Fruit fly (Drosophila melanogaster) whole organism, embryonic: ENCODE measurements around the gene Tti1.

Source experiments
- BEAF-32 ChIP-seq: fragments of 200-800 bp; sonication (Bioruptor generic); optimal IDR thresholded peaks from 3 replicates; lab custom pipeline; 2017; ENCODE audit warnings: missing biosample characterization, missing genetic modification characterization, mild to moderate bottlenecking, moderate library complexity, missing genetic modification reagents
- CG10366 ChIP-seq: fragments of 200-800 bp; sonication (Bioruptor generic); IDR thresholded peaks from 2 replicates; pipeline ENCODE4 v1.3.6; 2022; ENCODE audit warnings: missing biosample characterization, missing genetic modification characterization
- CG10979 ChIP-seq: fragments of 200-800 bp; sonication (Bioruptor generic); optimal IDR thresholded peaks from 2 replicates; lab custom pipeline; 2018; ENCODE audit warnings: missing biosample characterization, mild to moderate bottlenecking, missing genetic modification characterization, moderate library complexity
- CG1233 ChIP-seq: fragments of 200-800 bp; sonication (Bioruptor generic); optimal IDR thresholded peaks from 4 replicates; lab custom pipeline; 2018; ENCODE audit warnings: missing biosample characterization, mild to moderate bottlenecking, missing genetic modification characterization
- CG12659 ChIP-seq: fragments of 200-800 bp; sonication (Bioruptor generic); optimal IDR thresholded peaks from 3 replicates; lab custom pipeline; 2017; ENCODE audit warnings: mild to moderate bottlenecking, missing biosample characterization, missing genetic modification reagents, missing genetic modification characterization
- CG13287 ChIP-seq: fragments of 200-800 bp; sonication (Bioruptor generic); IDR thresholded peaks from 2 replicates; pipeline ENCODE4 v1.3.6; 2022; ENCODE audit warnings: missing biosample characterization, missing genetic modification characterization; ENCODE audit not compliant: partially characterized antibody
- CG13624 ChIP-seq: fragments of 200-800 bp; sonication (Bioruptor generic); optimal IDR thresholded peaks from 2 replicates; lab custom pipeline; 2016; ENCODE audit warnings: missing biosample characterization, missing genetic modification characterization
- CG14014 ChIP-seq: fragments of 200-800 bp; sonication (Bioruptor generic); IDR thresholded peaks from 2 replicates; pipeline ENCODE4 v1.3.6; 2022; ENCODE audit warnings: missing biosample characterization, missing genetic modification characterization
- CG15514 ChIP-seq: fragments of 200-800 bp; sonication (Bioruptor generic); optimal IDR thresholded peaks from 3 replicates; lab custom pipeline; 2017; ENCODE audit warnings: missing biosample characterization, missing genetic modification characterization, mild to moderate bottlenecking, moderate library complexity, missing genetic modification reagents
- CG17385 ChIP-seq: fragments of 200-800 bp; sonication (Bioruptor generic); optimal IDR thresholded peaks from 3 replicates; lab custom pipeline; 2018; ENCODE audit warnings: missing biosample characterization, mild to moderate bottlenecking, missing genetic modification characterization
- CG18619 ChIP-seq: fragments of 200-800 bp; sonication (Bioruptor generic); optimal IDR thresholded peaks from 3 replicates; lab custom pipeline; 2017; ENCODE audit warnings: missing biosample characterization, mild to moderate bottlenecking, missing genetic modification characterization
- CG2116 ChIP-seq: fragments of 200-800 bp; sonication (Bioruptor generic); optimal IDR thresholded peaks from 3 replicates; lab custom pipeline; 2018; ENCODE audit warnings: missing biosample characterization, mild to moderate bottlenecking, missing genetic modification characterization
- CG2129 ChIP-seq: fragments of 200-800 bp; sonication (Bioruptor generic); IDR thresholded peaks from 2 replicates; pipeline ENCODE4 v1.3.6; 2022; ENCODE audit warnings: missing biosample characterization, missing genetic modification characterization; ENCODE audit not compliant: partially characterized antibody
- CG3163 ChIP-seq: fragments of 200-800 bp; sonication (Bioruptor generic); optimal IDR thresholded peaks from 3 replicates; lab custom pipeline; 2016; ENCODE audit warnings: missing biosample characterization, missing genetic modification characterization
- CG34224 ChIP-seq: fragments of 200-800 bp; sonication (Bioruptor generic); IDR thresholded peaks from 3 replicates; pipeline ENCODE4 v1.3.6; 2022; ENCODE audit warnings: missing biosample characterization, missing genetic modification characterization; ENCODE audit not compliant: partially characterized antibody
- CG34376 ChIP-seq: fragments of 200-800 bp; sonication (Bioruptor generic); optimal IDR thresholded peaks from 2 replicates; lab custom pipeline; 2018; ENCODE audit warnings: missing biosample characterization, mild to moderate bottlenecking, missing genetic modification characterization
- CG34422 ChIP-seq: fragments of 200-800 bp; sonication (Bioruptor generic); IDR thresholded peaks from 3 replicates; pipeline ENCODE4 v1.3.6; 2022; ENCODE audit warnings: missing biosample characterization, missing genetic modification characterization
- CG4424 ChIP-seq: fragments of 200-800 bp; sonication (Bioruptor generic); optimal IDR thresholded peaks from 3 replicates; lab custom pipeline; 2016; ENCODE audit warnings: missing biosample characterization, missing genetic modification characterization
- CG4707 ChIP-seq: fragments of 200-800 bp; sonication (Bioruptor generic); optimal IDR thresholded peaks from 2 replicates; lab custom pipeline; 2018; ENCODE audit warnings: missing biosample characterization, mild to moderate bottlenecking, missing genetic modification characterization, moderate library complexity
- CG6854 ChIP-seq: fragments of 200-800 bp; sonication (Bioruptor generic); optimal IDR thresholded peaks from 3 replicates; lab custom pipeline; 2017; ENCODE audit warnings: missing biosample characterization, mild to moderate bottlenecking, missing genetic modification characterization
- CG8290 ChIP-seq, 3 experiments: fragments of 200-800 bp; sonication (Bioruptor generic); optimal IDR thresholded peaks; 2 replicates each; lab custom pipeline; 2016 to 2019; ENCODE audit warnings: missing biosample characterization in 3 of 3, missing genetic modification characterization in 3 of 3, mild to moderate bottlenecking in 2 of 3, moderate library complexity in 1 of 3
- Dbx ChIP-seq: fragments of 200-800 bp; sonication (Bioruptor generic); IDR thresholded peaks from 3 replicates; pipeline ENCODE4 v1.3.6; 2022; ENCODE audit warnings: missing biosample characterization, missing genetic modification characterization
- Dll ChIP-seq: fragments of 200-800 bp; sonication (Bioruptor generic); IDR thresholded peaks from 4 replicates; pipeline ENCODE4 v1.3.6; 2022; ENCODE audit warnings: missing biosample characterization, missing genetic modification characterization; ENCODE audit not compliant: partially characterized antibody
- Dp ChIP-seq: fragments of 200-800 bp; sonication (Bioruptor generic); optimal IDR thresholded peaks from 2 replicates; lab custom pipeline; 2018; ENCODE audit warnings: missing biosample characterization, mild to moderate bottlenecking, missing genetic modification characterization, moderate library complexity
- Hr3 ChIP-seq: fragments of 200-800 bp; sonication (Bioruptor generic); optimal IDR thresholded peaks from 3 replicates; lab custom pipeline; 2016; ENCODE audit warnings: missing biosample characterization, missing genetic modification characterization
- MBD-R2 ChIP-seq: fragments of 200-800 bp; sonication (Bioruptor generic); IDR thresholded peaks from 2 replicates; pipeline ENCODE4 v1.3.6; 2022; ENCODE audit warnings: missing biosample characterization, missing genetic modification characterization
- Med ChIP-seq: fragments of 200-800 bp; sonication (Bioruptor generic); peaks from one replicate; lab custom pipeline; 2016; ENCODE audit warnings: missing biosample characterization, missing genetic modification characterization, mild to moderate bottlenecking, inconsistent platforms, moderate library complexity
- Optix ChIP-seq: fragments of 200-800 bp; sonication (Bioruptor generic); IDR thresholded peaks from 3 replicates; pipeline ENCODE4 v1.3.6; 2022; ENCODE audit warnings: missing biosample characterization, missing genetic modification characterization
- Side ChIP-seq: fragments of 200-800 bp; sonication (Bioruptor generic); optimal IDR thresholded peaks from 2 replicates; lab custom pipeline; 2016; ENCODE audit warnings: missing biosample characterization, missing genetic modification characterization
- amos ChIP-seq: fragments of 200-800 bp; sonication (Bioruptor generic); IDR thresholded peaks from 2 replicates; pipeline ENCODE4 v1.3.6; 2022; ENCODE audit warnings: missing biosample characterization, missing genetic modification characterization; ENCODE audit not compliant: partially characterized antibody
- chif ChIP-seq, 2 experiments: fragments of 200-800 bp; sonication (Bioruptor generic); optimal IDR thresholded peaks; 3 replicates each; lab custom pipeline; 2016; ENCODE audit warnings: missing biosample characterization in 2 of 2, missing genetic modification characterization in 2 of 2
- chinmo ChIP-seq: fragments of 200-800 bp; sonication (Bioruptor generic); IDR thresholded peaks from 4 replicates; pipeline ENCODE4 v1.3.6; 2022; ENCODE audit warnings: missing biosample characterization, missing genetic modification characterization; ENCODE audit not compliant: partially characterized antibody
- dpn ChIP-seq, 2 experiments: fragments of 200-800 bp; sonication (Bioruptor generic); optimal IDR thresholded peaks; 3 replicates each; lab custom pipeline; 2016; ENCODE audit warnings: missing biosample characterization in 2 of 2, missing genetic modification characterization in 2 of 2
- dysf ChIP-seq: fragments of 200-800 bp; sonication (Bioruptor generic); IDR thresholded peaks from 3 replicates; pipeline ENCODE4 v1.3.6; 2022; ENCODE audit warnings: missing biosample characterization, missing genetic modification characterization
- gce ChIP-seq: fragments of 200-800 bp; sonication (Bioruptor generic); IDR thresholded peaks from 3 replicates; pipeline ENCODE4 v1.3.6; 2022; ENCODE audit warnings: missing biosample characterization, missing genetic modification characterization
- hbn ChIP-seq: fragments of 200-800 bp; sonication (Bioruptor generic); IDR thresholded peaks from 2 replicates; pipeline ENCODE4 v1.3.6; 2022; ENCODE audit warnings: missing biosample characterization, missing genetic modification characterization; ENCODE audit not compliant: partially characterized antibody
- inv ChIP-seq: fragments of 200-800 bp; sonication (Bioruptor generic); IDR thresholded peaks from 2 replicates; pipeline ENCODE4 v1.3.6; 2022; ENCODE audit warnings: missing biosample characterization, missing genetic modification characterization; ENCODE audit not compliant: partially characterized antibody
- lmd ChIP-seq: fragments of 200-800 bp; sonication (Bioruptor generic); IDR thresholded peaks from 2 replicates; pipeline ENCODE4 v1.3.6; 2022; ENCODE audit warnings: missing biosample characterization, missing genetic modification characterization
- lola ChIP-seq, 3 experiments: fragments of >200 bp in 2 of 3; fragments of 200-800 bp in 1 of 3; sonication (Bioruptor generic) in 1 of 3; optimal IDR thresholded peaks; 2 replicates each; lab custom pipeline; 2017 to 2019; ENCODE audit warnings: missing biosample characterization in 3 of 3, missing genetic modification characterization in 3 of 3, mild to moderate bottlenecking in 1 of 3, moderate library complexity in 1 of 3
- maf-S ChIP-seq: fragments of 200-800 bp; sonication (Bioruptor generic); optimal IDR thresholded peaks from 2 replicates; lab custom pipeline; 2016; ENCODE audit warnings: missing biosample characterization, missing genetic modification characterization
- mam ChIP-seq: fragments of 200-800 bp; sonication (Bioruptor generic); optimal IDR thresholded peaks from 3 replicates; lab custom pipeline; 2016; ENCODE audit warnings: missing biosample characterization, missing genetic modification characterization
- sr ChIP-seq: fragments of 200-800 bp; sonication (Bioruptor generic); IDR thresholded peaks from 3 replicates; pipeline ENCODE4 v1.3.6; 2022; ENCODE audit warnings: missing biosample characterization, missing genetic modification characterization
- tx ChIP-seq: fragments of 200-800 bp; sonication (Bioruptor generic); optimal IDR thresholded peaks from 2 replicates; lab custom pipeline; 2016; ENCODE audit warnings: missing biosample characterization, missing genetic modification characterization
- zen ChIP-seq: fragments of 200-800 bp; sonication (Bioruptor generic); optimal IDR thresholded peaks from 3 replicates; lab custom pipeline; 2018; ENCODE audit warnings: missing biosample characterization, mild to moderate bottlenecking, missing genetic modification characterization, moderate library complexity
- zfh1 ChIP-seq: fragments of 200-800 bp; sonication (Bioruptor generic); IDR thresholded peaks from 3 replicates; pipeline ENCODE4 v1.3.6; 2022; ENCODE audit warnings: missing biosample characterization, missing genetic modification characterization
- zfh2 ChIP-seq: fragments of 200-800 bp; sonication (Bioruptor generic); optimal IDR thresholded peaks from 2 replicates; lab custom pipeline; 2016; ENCODE audit warnings: missing biosample characterization, missing genetic modification characterization

Gene Tti1

dm6 chr3R:9759360-9760191 is 5.1 kb upstream of the Tti1 start, which contains the start of gene Mpi (continued):
- TF ChIP-seq Dp (GFP tag; lab: Kevin White, UChicago): peak; percentile 18
- no peak for TF ChIP-seq mam (GFP tag; lab: Kevin White, UChicago)
- peak; percentile 44 for TF ChIP-seq inv
- peak; percentile 44 for TF ChIP-seq CG10979 (tag; lab: Kevin White, UChicago)
- no peak for TF ChIP-seq CG18619 (GFP tag; lab: Kevin White, UChicago)
- TF ChIP-seq chif (GFP tag; optimal IDR thresholded peaks at IDR 0.05; lab: Kevin White, UChicago): no peak
- peak; percentile 28 for TF ChIP-seq CG13624
- peak; percentile 56 for TF ChIP-seq CG34376 (GFP tag; lab: Kevin White, UChicago)
- TF ChIP-seq gce (GFP tag; lab: Robert Waterston, UW): no peak
- TF ChIP-seq sr (GFP tag; lab: Robert Waterston, UW): 0 out of 3 replicates have a peak, but pooled peaks have one; percentile 7
- no peak for TF ChIP-seq Optix (GFP tag; lab: Robert Waterston, UW)
- peak; percentile 18 for TF ChIP-seq CG1233 (GFP tag; lab: Kevin White, UChicago)
- peak; percentile 67 for TF ChIP-seq BEAF-32 (GFP tag; lab: Kevin White, UChicago)
- TF ChIP-seq CG12659 (GFP tag; lab: Kevin White, UChicago): peak; percentile 62
- TF ChIP-seq CG17385: peak; percentile 40
- no peak for TF ChIP-seq CG8290 (GFP tag; optimal IDR thresholded peaks at IDR 0.05; lab: Kevin White, UChicago)
- no peak for TF ChIP-seq CG8290 (tag; optimal IDR thresholded peaks at IDR 0.05; lab: Kevin White, UChicago)
- TF ChIP-seq tx: no peak
- TF ChIP-seq CG2116 (GFP tag; lab: Kevin White, UChicago): peak; percentile 66
- TF ChIP-seq zen: peak; percentile 78
- TF ChIP-seq CG34422 (GFP tag; lab: Robert Waterston, UW): 0 out of 3 replicates have a peak, but pooled peaks have one; percentile 30
- 0 out of 3 replicates have a peak, but pooled peaks have one; percentile 3 for TF ChIP-seq Dbx (GFP tag; lab: Robert Waterston, UW)
- no peak for TF ChIP-seq Side (GFP tag; lab: Kevin White, UChicago)
- peak; percentile 75 for TF ChIP-seq Med (GFP tag; lab: Kevin White, UChicago)
- no peak for TF ChIP-seq maf-S (GFP tag; lab: Kevin White, UChicago)
- no peak for TF ChIP-seq zfh2 (GFP tag; lab: Kevin White, UChicago)
- TF ChIP-seq CG4424 (GFP tag; lab: Kevin White, UChicago): peak; percentile 27
- TF ChIP-seq lmd (GFP tag; lab: Robert Waterston, UW): peak; percentile 17; the same call in 1 of the 2 replicates
- peak; percentile 43; the same call in 1 of the 2 replicates for TF ChIP-seq hbn
- peak; percentile 8 for TF ChIP-seq CG6854 (GFP tag; lab: Kevin White, UChicago)
- peak; percentile 43; the same call in 1 of the 3 replicates for TF ChIP-seq zfh1
- peak; percentile 73 for TF ChIP-seq MBD-R2 (GFP tag; lab: Robert Waterston, UW)
- TF ChIP-seq CG2129 (GFP tag; lab: Robert Waterston, UW): peak; percentile 45; the same call in 1 of the 2 replicates
- TF ChIP-seq dysf (GFP tag; lab: Robert Waterston, UW): peak; percentile 17; the same call in 1 of the 3 replicates
- peak; percentile 12 for TF ChIP-seq CG4707 (GFP tag; lab: Kevin White, UChicago)
- 0 out of 4 replicates have a peak, but pooled peaks have one; percentile 32 for TF ChIP-seq chinmo (GFP tag; lab: Robert Waterston, UW)
- peak in 1 of 2 experiments; percentile 25 for TF ChIP-seq dpn (GFP tag; optimal IDR thresholded peaks at IDR 0.05; lab: Kevin White, UChicago)
- peak; percentile 23 for TF ChIP-seq Hr3
- peak; percentile 42; the same call in 1 of the 3 replicates for TF ChIP-seq CG34224 (GFP tag; lab: Robert Waterston, UW)
- TF ChIP-seq CG13287 (GFP tag; lab: Robert Waterston, UW): peak; percentile 69
- TF ChIP-seq lola (GFP tag; optimal IDR thresholded peaks at IDR 0.05; lab: Kevin White, UChicago): peak in 1 of 3 experiments; percentile 44
- 0 out of 2 replicates have a peak, but pooled peaks have one; percentile 22 for TF ChIP-seq CG14014 (GFP tag; lab: Robert Waterston, UW)
- TF ChIP-seq amos: peak; percentile 52; the same call in 1 of the 2 replicates
- TF ChIP-seq CG15514: peak; percentile 43
- TF ChIP-seq CG3163 (GFP tag; lab: Kevin White, UChicago): no peak
- TF ChIP-seq CG10366 (GFP tag; lab: Robert Waterston, UW): peak; percentile 13; the same call in 1 of the 2 replicates
- peak; percentile 67 for TF ChIP-seq Dll (GFP tag; lab: Robert Waterston, UW)
